Worm (Caenorhabditis elegans): ENCODE data around the gene arrd-15.
A peak's percentile ranks its signal among the peaks of the same experiment; 100 is the strongest.

Gene arrd-15

ce11 chrIII:8901078-8901477, 28.7 kb upstream of the arrd-15 start (continued):
- peak; percentile 55; the same call in 1 of the 2 replicates for TF ChIP-seq aptf-2 (GFP tag; conservative IDR thresholded peaks at IDR 0.05)
- peak; percentile 39; the same call in 1 of the 2 replicates for TF ChIP-seq D2030.7 (GFP tag; IDR thresholded peaks at IDR 0.05)
- TF ChIP-seq dox-1 (GFP tag; IDR thresholded peaks at IDR 0.05) = peak; percentile 81

- no peak for TF ChIP-seq F52B5.7 (tag; optimal IDR thresholded peaks at IDR 0.05)
- TF ChIP-seq madf-10 (tag; optimal IDR thresholded peaks at IDR 0.05) = no peak
- no peak for TF ChIP-seq F22D6.2 (tag; optimal IDR thresholded peaks at IDR 0.05)
- TF ChIP-seq C17E4.6 (GFP tag; IDR thresholded peaks at IDR 0.05) = no peak
- TF ChIP-seq ztf-22 (GFP tag; optimal IDR thresholded peaks at IDR 0.05) = no peak
- no peak for TF ChIP-seq ceh-91 (GFP tag; IDR thresholded peaks at IDR 0.05)
- TF ChIP-seq pha-4 (tag; optimal IDR thresholded peaks at IDR 0.05) = no peak
- TF ChIP-seq nhr-90 (tag; optimal IDR thresholded peaks at IDR 0.05) = no peak
- no peak for TF ChIP-seq somi-1 (GFP tag; optimal IDR thresholded peaks at IDR 0.05)
- no peak for TF ChIP-seq bed-2 (GFP tag; IDR thresholded peaks at IDR 0.05)
- TF ChIP-seq unc-130 (GFP tag; optimal IDR thresholded peaks at IDR 0.05) = no peak
- no peak for TF ChIP-seq egl-18 (GFP tag; IDR thresholded peaks at IDR 0.05)
- TF ChIP-seq B0261.1 (tag; optimal IDR thresholded peaks at IDR 0.05) = no peak
- TF ChIP-seq dox-1 (GFP tag; IDR thresholded peaks at IDR 0.05) = no peak
- TF ChIP-seq F39B2.1 (GFP tag; IDR thresholded peaks at IDR 0.05) = no peak
- TF ChIP-seq hlh-26 (GFP tag; conservative IDR thresholded peaks at IDR 0.05) = no peak
- TF ChIP-seq ccch-3 (GFP tag; optimal IDR thresholded peaks at IDR 0.05) = no peak
- no peak for TF ChIP-seq snpc-1.1 (tag; optimal IDR thresholded peaks at IDR 0.05; ENCODE audit: insufficient read depth)
- no peak for TF ChIP-seq efl-1 (GFP tag; optimal IDR thresholded peaks at IDR 0.05)
- no peak for TF ChIP-seq madf-6 (GFP tag; IDR thresholded peaks at IDR 0.05)
Observed at ce11 chrIII:8903263-8903662, 26.6 kb upstream of the arrd-15 start.

DNA sequence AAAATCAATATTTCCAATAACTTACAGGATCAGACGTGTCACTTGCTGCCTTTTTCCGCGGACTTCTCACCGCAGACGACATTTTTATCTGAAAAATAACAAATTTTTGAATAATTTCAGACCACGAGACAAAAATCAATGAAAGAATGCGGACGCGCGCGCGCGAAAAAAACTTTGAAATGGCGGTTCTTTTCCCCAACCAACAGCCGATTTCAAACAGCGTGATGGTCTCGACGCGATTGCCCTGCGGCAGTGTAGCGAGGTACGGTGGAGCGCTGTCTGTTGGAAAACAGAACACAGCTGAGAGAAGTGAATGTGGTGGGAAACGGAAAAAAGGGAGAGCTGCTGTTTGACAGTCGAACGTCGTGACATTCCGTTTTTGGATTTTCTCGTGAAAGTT, 25.8 kb upstream of the arrd-15 start, which contains the start of gene lin-9:
lin-9 (minus strand) TSS at position 88 of the 400 bp plus-strand sequence.
- TF ChIP-seq nhr-179 (tag; optimal IDR thresholded peaks at IDR 0.05) = no peak
- TF ChIP-seq athp-1 (tag; optimal IDR thresholded peaks at IDR 0.05) = peak; percentile 97
- TF ChIP-seq ceh-79 (tag; optimal IDR thresholded peaks at IDR 0.05) = peak; percentile 65
- no peak for TF ChIP-seq F57A8.1 (GFP tag; optimal IDR thresholded peaks at IDR 0.05)
- TF ChIP-seq ekl-4 (GFP tag; IDR thresholded peaks at IDR 0.05) = peak; percentile 96
- TF ChIP-seq ztf-3 (GFP tag; optimal IDR thresholded peaks at IDR 0.05) = peak; percentile 70
- peak; percentile 99 for TF ChIP-seq dox-1 (GFP tag; IDR thresholded peaks at IDR 0.05)
- peak; percentile 79 for TF ChIP-seq F22D6.2 (tag; optimal IDR thresholded peaks at IDR 0.05)
- TF ChIP-seq dpl-1 (GFP tag; optimal IDR thresholded peaks at IDR 0.05) = peak; percentile 97
- peak; percentile 74; the same call in 1 of the 2 replicates for TF ChIP-seq ztf-28 (GFP tag; IDR thresholded peaks at IDR 0.05)
- peak; percentile 19 for TF ChIP-seq T07F8.4 (tag; optimal IDR thresholded peaks at IDR 0.05)
- peak; percentile 82 for TF ChIP-seq Y79H2A.3 (GFP tag; conservative IDR thresholded peaks at IDR 0.05)
- no peak for TF ChIP-seq sea-2 (GFP tag; IDR thresholded peaks at IDR 0.05)
- TF ChIP-seq nhr-80 (tag; optimal IDR thresholded peaks at IDR 0.05) = peak; percentile 76
- TF ChIP-seq bed-1 (GFP tag; IDR thresholded peaks at IDR 0.05) = no peak
- TF ChIP-seq mxl-1 (tag; optimal IDR thresholded peaks at IDR 0.05) = no peak
- peak; percentile 98 for TF ChIP-seq madf-8 (GFP tag; conservative IDR thresholded peaks at IDR 0.05)
- TF ChIP-seq chd-7 (tag; optimal IDR thresholded peaks at IDR 0.05) = peak; percentile 87
- no peak for TF ChIP-seq lsy-27 (tag; optimal IDR thresholded peaks at IDR 0.05; ENCODE audit: borderline replicate concordance, insufficient read depth)
- TF ChIP-seq akir-1 (GFP tag; optimal IDR thresholded peaks at IDR 0.05) = no peak
- 0 out of 2 replicates have a peak, but pooled peaks have one; percentile 65 for TF ChIP-seq let-526 (GFP tag; IDR thresholded peaks at IDR 0.05)
- peak; percentile 39 for TF ChIP-seq ets-4 (GFP tag; optimal IDR thresholded peaks at IDR 0.05)
- TF ChIP-seq mel-28 (tag; optimal IDR thresholded peaks at IDR 0.05; ENCODE audit: borderline replicate concordance) = no peak
- no peak for TF ChIP-seq ceh-58 (GFP tag; IDR thresholded peaks at IDR 0.05)
- TF ChIP-seq Y53G8AR.9 (GFP tag; conservative IDR thresholded peaks at IDR 0.05) = peak; percentile 98
- TF ChIP-seq ztf-26 (tag; optimal IDR thresholded peaks at IDR 0.05) = peak; percentile 93
- peak; percentile 59 for TF ChIP-seq him-1 (tag; optimal IDR thresholded peaks at IDR 0.05)
- TF ChIP-seq madf-6 (GFP tag; IDR thresholded peaks at IDR 0.05) = peak; percentile 99
